Worm (Caenorhabditis elegans) whole organism, midembryonic: Measurements from ENCODE around the gene M18.3.

Experiments used
- cog-1 ChIP-seq: sonication (generic microtip); optimal IDR thresholded peaks from 2 replicates; lab custom pipeline; 2016; ENCODE audit warnings: missing genetic modification characterization, missing compliant biosample characterization
- klf-2 ChIP-seq: fragments of 200-800 bp; sonication (Bioruptor generic); conservative IDR thresholded peaks from 2 replicates; pipeline ENCODE4 v1.3.6; 2022; ENCODE audit warnings: missing genetic modification reagents, missing genetic modification characterization, missing compliant biosample characterization
- med-1 ChIP-seq: sonication (generic microtip); optimal IDR thresholded peaks from 2 replicates; lab custom pipeline; 2017; ENCODE audit warnings: missing genetic modification characterization, mild to moderate bottlenecking, missing compliant biosample characterization, antibody characterized with exemption, missing genetic modification reagents; ENCODE audit not compliant: insufficient read depth
- ref-1 ChIP-seq: fragments of 200-800 bp; sonication (Bioruptor generic); conservative IDR thresholded peaks from 2 replicates; pipeline ENCODE4 v1.3.6; 2022; ENCODE audit warnings: missing genetic modification reagents, missing genetic modification characterization, missing compliant biosample characterization
- tab-1 ChIP-seq: fragments of 200-800 bp; sonication (Bioruptor generic); IDR thresholded peaks from 2 replicates; pipeline ENCODE4 v1.3.6; 2022; ENCODE audit warnings: missing genetic modification characterization, missing compliant biosample characterization
- ztf-23 ChIP-seq: fragments of 200-800 bp; sonication (Bioruptor generic); IDR thresholded peaks from 2 replicates; pipeline ENCODE4 v1.3.6; 2022; ENCODE audit warnings: missing genetic modification reagents, missing genetic modification characterization, missing compliant biosample characterization
- ztf-29 ChIP-seq: fragments of 200-800 bp; sonication (Bioruptor generic); IDR thresholded peaks from 2 replicates; pipeline ENCODE4 v1.3.6; 2022; ENCODE audit warnings: missing genetic modification reagents, missing genetic modification characterization, missing compliant biosample characterization

DNA sequence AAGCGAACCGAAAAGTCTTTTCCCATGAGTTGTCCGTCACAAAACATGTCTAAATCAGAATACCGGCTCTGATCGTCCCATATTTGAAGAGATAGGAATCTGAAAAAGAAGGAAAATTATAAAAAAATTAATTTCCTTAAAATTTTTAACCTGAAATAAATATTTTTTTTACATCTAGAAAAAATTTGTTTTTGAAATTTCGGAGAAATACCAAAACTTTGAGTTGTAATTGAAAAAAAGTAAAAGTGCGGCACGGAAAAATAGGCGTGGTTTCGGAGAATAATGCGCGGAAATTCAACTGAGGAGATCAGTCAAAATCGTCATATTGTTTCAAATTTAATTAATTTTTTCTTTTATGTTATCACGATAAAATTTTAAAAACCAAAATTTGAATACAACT, 16.1 kb upstream of the M18.3 start, which contains the start of gene F11A10.6:
- no peak for TF ChIP-seq ztf-23 (GFP tag; lab: Robert Waterston, UW)
- TF ChIP-seq med-1 (GFP tag; lab: Kevin White, UChicago), result no peak
- TF ChIP-seq cog-1 (tag; lab: Kevin White, UChicago), result no peak
- TF ChIP-seq tab-1 (GFP tag; lab: Robert Waterston, UW), result no peak
- no peak for TF ChIP-seq ztf-29 (GFP tag; lab: Robert Waterston, UW)
- TF ChIP-seq ref-1 (GFP tag; lab: Robert Waterston, UW), result no peak
- no peak for TF ChIP-seq klf-2 (GFP tag; lab: Robert Waterston, UW)
